Fruit fly (Drosophila melanogaster) whole organism, wandering third instar larva: ENCODE measurements around the gene CG43998.

Experiments used
- Hr78 ChIP-seq: fragments of >200 bp; optimal IDR thresholded peaks from 2 replicates; lab custom pipeline; 2017; ENCODE audit warnings: missing biosample characterization, missing genetic modification characterization
- Jra ChIP-seq: sonication (Bioruptor generic); optimal IDR thresholded peaks from 2 replicates; lab custom pipeline; 2016; ENCODE audit warnings: missing biosample characterization, missing genetic modification characterization
- Mio ChIP-seq: sonication (Bioruptor generic); optimal IDR thresholded peaks from 2 replicates; lab custom pipeline; 2016; ENCODE audit warnings: missing biosample characterization, missing genetic modification characterization
- OdsH ChIP-seq: fragments of 200-800 bp; sonication (Bioruptor generic); optimal IDR thresholded peaks from 2 replicates; lab custom pipeline; 2016; ENCODE audit warnings: missing biosample characterization, mild to moderate bottlenecking, missing genetic modification characterization
- Rel ChIP-seq, 2 experiments: fragments of 200-800 bp; sonication (Bioruptor generic) in 1 of 2; optimal IDR thresholded peaks; 2 replicates in 1 of 2; 3 replicates in 1 of 2; lab custom pipeline; 2016 to 2019; ENCODE audit warnings: mild to moderate bottlenecking in 2 of 2, missing biosample characterization in 2 of 2, missing genetic modification characterization in 2 of 2, moderate library complexity in 1 of 2
- Vsx2 ChIP-seq: fragments of 200-300, 225-300 bp; sonication (Bioruptor generic); optimal IDR thresholded peaks from 2 replicates; lab custom pipeline; 2018; ENCODE audit warnings: missing biosample characterization, missing genetic modification characterization; ENCODE audit not compliant: partially characterized antibody
- fru ChIP-seq: fragments of 200-800 bp; sonication (Bioruptor generic); optimal IDR thresholded peaks from 3 replicates; lab custom pipeline; 2016; ENCODE audit warnings: missing biosample characterization, mild to moderate bottlenecking, missing genetic modification characterization
- psq ChIP-seq: fragments of 200-800 bp; sonication (Bioruptor generic); optimal IDR thresholded peaks from 3 replicates; lab custom pipeline; 2017; ENCODE audit warnings: missing biosample characterization, mild to moderate bottlenecking, missing genetic modification characterization, moderate library complexity
- usp ChIP-seq: fragments of >200 bp; optimal IDR thresholded peaks from 2 replicates; lab custom pipeline; 2017; ENCODE audit warnings: missing biosample characterization, missing genetic modification characterization

DNA sequence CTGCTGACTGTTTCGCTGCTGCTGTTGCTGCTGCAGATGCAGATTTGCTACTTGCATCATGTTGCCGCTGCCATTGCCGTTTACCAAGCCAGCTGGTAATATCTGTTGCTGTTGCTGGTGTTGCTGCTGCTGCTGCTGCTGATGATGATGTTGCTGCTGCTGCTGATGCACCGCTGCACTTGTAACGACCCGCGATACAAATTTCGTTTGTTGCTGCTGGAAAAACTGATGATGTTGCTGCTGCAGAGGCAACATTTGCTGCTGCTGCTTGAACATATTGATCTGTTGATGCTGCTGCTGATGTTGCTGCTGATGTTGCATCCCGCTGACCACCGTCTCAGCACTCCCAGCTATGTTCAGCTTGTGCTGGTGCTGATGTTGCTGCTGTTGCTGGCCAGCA is 8.4 kb downstream of the CG43998 start:
- no peak for TF ChIP-seq Jra (GFP tag; lab: Kevin White, UChicago)
- no peak for TF ChIP-seq Hr78 (GFP tag; lab: Kevin White, UChicago)
- no peak for TF ChIP-seq usp (GFP tag; lab: Kevin White, UChicago)
- TF ChIP-seq OdsH (GFP tag; lab: Kevin White, UChicago), result no peak
- TF ChIP-seq Vsx2 (GFP tag; lab: Kevin White, UChicago), result no peak
- no peak for TF ChIP-seq Mio (GFP tag; lab: Kevin White, UChicago)
- no peak for TF ChIP-seq psq
- TF ChIP-seq fru (GFP tag; lab: Kevin White, UChicago), result no peak
- no peak for TF ChIP-seq Rel (GFP tag; optimal IDR thresholded peaks at IDR 0.05; lab: Kevin White, UChicago)
- no peak for TF ChIP-seq Rel (tag; optimal IDR thresholded peaks at IDR 0.05; lab: Kevin White, UChicago)
